Worm (Caenorhabditis elegans): ENCODE measurements around the gene F11G11.13.
"Not testable (repeated sequence)": the region's sequence is repeated elsewhere in the genome, so short reads cannot be mapped to it uniquely, and the experiment has no call there.

The F11G11.13 gene

ce11 chrII:4903696-4904095 lies 27.7 kb upstream of the F11G11.13 start, which contains the start of gene sgt-1:
sgt-1 (minus strand) TSS chrII:4903796.
- TF ChIP-seq unc-39 (tag; optimal IDR thresholded peaks at IDR 0.05); nhr-76 (tag; optimal IDR thresholded peaks at IDR 0.05); nhr-43 (tag; optimal IDR thresholded peaks at IDR 0.05; ENCODE audit: poor library complexity, severe bottlenecking): not testable (repeated sequence)

ce11 chrII:4902035-4902434 lies 26.1 kb upstream of the F11G11.13 start, which contains the start of gene R05F9.9:
R05F9.9 (minus strand) TSS chrII:4902100.
- TF ChIP-seq nhr-67 (tag; optimal IDR thresholded peaks at IDR 0.05) (no peak), ceh-28 (tag; optimal IDR thresholded peaks at IDR 0.05) (peak; percentile 52), mdl-1 (tag; optimal IDR thresholded peaks at IDR 0.05) (no peak), lin-15B (tag; optimal IDR thresholded peaks at IDR 0.05) (peak; percentile 33), elt-3 (tag; optimal IDR thresholded peaks at IDR 0.05) (no peak), tbx-2 (tag; optimal IDR thresholded peaks at IDR 0.05) (no peak), daf-12 (tag; optimal IDR thresholded peaks at IDR 0.05) (no peak), nfya-1 (tag; optimal IDR thresholded peaks at IDR 0.05; ENCODE audit: insufficient read depth) (peak; percentile 60), snpc-4 (tag; optimal IDR thresholded peaks at IDR 0.05) (no peak), R02D3.7 (tag; optimal IDR thresholded peaks at IDR 0.05) (no peak), elt-2 (tag; optimal IDR thresholded peaks at IDR 0.05) (peak; percentile 64), pqm-1 (tag; optimal IDR thresholded peaks at IDR 0.05) (no peak), ztf-4 (tag; optimal IDR thresholded peaks at IDR 0.05) (no peak), lsy-12 (tag; optimal IDR thresholded peaks at IDR 0.05) (no peak), nhr-25 (tag; optimal IDR thresholded peaks at IDR 0.05) (peak; percentile 45), nhr-77 (tag; optimal IDR thresholded peaks at IDR 0.05) (no peak), ama-1 (optimal IDR thresholded peaks at IDR 0.05) (peak; percentile 85), pha-4 (tag; optimal IDR thresholded peaks at IDR 0.05) (peak; percentile 69)

- not testable (repeated sequence) for TF ChIP-seq nhr-76, jun-1, snpc-4 (tag; optimal IDR thresholded peaks at IDR 0.05)
Observed at ce11 chrII:4898529-4898928, 22.6 kb upstream of the F11G11.13 start, which contains the start of gene msp-32. msp-32 (plus strand) TSS chrII:4898829.

ce11 chrII:4892594-4892993 lies 16.6 kb upstream of the F11G11.13 start, which contains the start of gene msp-33:
msp-33 (minus strand) TSS chrII:4892694.
- TF ChIP-seq daf-12 (tag; optimal IDR thresholded peaks at IDR 0.05) (no peak), ceh-16 (tag; optimal IDR thresholded peaks at IDR 0.05) (no peak), lin-39 (tag; optimal IDR thresholded peaks at IDR 0.05) (no peak), fkh-10 (GFP tag; optimal IDR thresholded peaks at IDR 0.05) (no peak), pqm-1 (tag; optimal IDR thresholded peaks at IDR 0.05) (no peak), hmg-11 (tag; optimal IDR thresholded peaks at IDR 0.05) (no peak), ztf-4 (tag; optimal IDR thresholded peaks at IDR 0.05) (no peak), zag-1 (tag; optimal IDR thresholded peaks at IDR 0.05) (no peak), jun-1 (tag; optimal IDR thresholded peaks at IDR 0.05) (no peak), nfya-1 (tag; optimal IDR thresholded peaks at IDR 0.05; ENCODE audit: insufficient read depth) (no peak), eor-1 (tag; optimal IDR thresholded peaks at IDR 0.05) (no peak), nhr-237 (tag; optimal IDR thresholded peaks at IDR 0.05) (no peak), nhr-76 (tag; optimal IDR thresholded peaks at IDR 0.05) (no peak), nhr-28 (tag; optimal IDR thresholded peaks at IDR 0.05) (no peak), nhr-67 (tag; optimal IDR thresholded peaks at IDR 0.05) (no peak)

ce11 chrII:4891012-4891775 lies 15.2 kb upstream of the F11G11.13 start, which contains the start of gene gst-9:
gst-9 (plus strand) TSS chrII:4891585.
- no peak for TF ChIP-seq aly-2 (tag; optimal IDR thresholded peaks at IDR 0.05)
- no peak for TF ChIP-seq R02D3.7 (tag; optimal IDR thresholded peaks at IDR 0.05)
- TF ChIP-seq pha-4 (tag; optimal IDR thresholded peaks at IDR 0.05) = peak; percentile 39
- TF ChIP-seq fos-1 (tag; optimal IDR thresholded peaks at IDR 0.05) = no peak
- no peak for TF ChIP-seq mdl-1 (tag; optimal IDR thresholded peaks at IDR 0.05)
- TF ChIP-seq nhr-12 (tag; optimal IDR thresholded peaks at IDR 0.05) = no peak
- no peak for TF ChIP-seq lsy-12 (tag; optimal IDR thresholded peaks at IDR 0.05)
- no peak for TF ChIP-seq elt-3 (tag; optimal IDR thresholded peaks at IDR 0.05)
- no peak for TF ChIP-seq egl-27 (tag; optimal IDR thresholded peaks at IDR 0.05)
- no peak for TF ChIP-seq mml-1 (tag; optimal IDR thresholded peaks at IDR 0.05)
- no peak for TF ChIP-seq hmg-11 (tag; optimal IDR thresholded peaks at IDR 0.05)
- TF ChIP-seq ceh-9 (tag; optimal IDR thresholded peaks at IDR 0.05) = no peak
- no peak for TF ChIP-seq nhr-11 (tag; optimal IDR thresholded peaks at IDR 0.05)
- no peak for TF ChIP-seq lin-39 (tag; optimal IDR thresholded peaks at IDR 0.05)
- no peak for TF ChIP-seq ceh-28 (tag; optimal IDR thresholded peaks at IDR 0.05)
- TF ChIP-seq daf-12 (tag; optimal IDR thresholded peaks at IDR 0.05) = no peak
- no peak for TF ChIP-seq nhr-77 (tag; optimal IDR thresholded peaks at IDR 0.05)
- TF ChIP-seq pqm-1 (tag; optimal IDR thresholded peaks at IDR 0.05) = no peak
- no peak for TF ChIP-seq snpc-4 (tag; optimal IDR thresholded peaks at IDR 0.05)
- peak; percentile 79 for TF ChIP-seq nhr-43 (tag; optimal IDR thresholded peaks at IDR 0.05; ENCODE audit: poor library complexity, severe bottlenecking)
- no peak for TF ChIP-seq unc-39 (tag; optimal IDR thresholded peaks at IDR 0.05)
- no peak for TF ChIP-seq egl-5 (tag; optimal IDR thresholded peaks at IDR 0.05)
- no peak for TF ChIP-seq ztf-4 (tag; optimal IDR thresholded peaks at IDR 0.05)
- TF ChIP-seq nhr-76 (tag; optimal IDR thresholded peaks at IDR 0.05) = no peak
- peak; percentile 34 for TF ChIP-seq nfya-1 (tag; optimal IDR thresholded peaks at IDR 0.05; ENCODE audit: insufficient read depth)
- peak; percentile 50 for TF ChIP-seq nhr-25 (tag; optimal IDR thresholded peaks at IDR 0.05)
- no peak for TF ChIP-seq ceh-16 (tag; optimal IDR thresholded peaks at IDR 0.05)
- TF ChIP-seq nhr-23 (tag; optimal IDR thresholded peaks at IDR 0.05) = no peak
- no peak for TF ChIP-seq eor-1 (tag; optimal IDR thresholded peaks at IDR 0.05)
- no peak for TF ChIP-seq ztf-11 (tag; optimal IDR thresholded peaks at IDR 0.05)
- no peak for TF ChIP-seq nhr-67 (tag; optimal IDR thresholded peaks at IDR 0.05)

Data from whole organism, L3 larva.